Worm (Caenorhabditis elegans) whole organism, L1 larva: ENCODE results near the gene Y73B6BL.29.
A peak's percentile ranks its signal among the peaks of the same experiment; 100 is the strongest.

Experiments used
- C04F5.9 ChIP-seq: sonication (generic microtip); optimal IDR thresholded peaks from 2 replicates; lab custom pipeline; 2016; ENCODE audit warnings: missing genetic modification characterization, missing compliant biosample characterization
- C34B4.2 ChIP-seq: sonication (generic microtip); optimal IDR thresholded peaks from 2 replicates; lab custom pipeline; 2017; ENCODE audit warnings: mild to moderate bottlenecking, missing genetic modification characterization, missing compliant biosample characterization
- Y116A8C.19 ChIP-seq: sonication (generic microtip); optimal IDR thresholded peaks from 2 replicates; lab custom pipeline; 2016; ENCODE audit warnings: missing compliant biosample characterization, missing genetic modification characterization, borderline replicate concordance
- aha-1 ChIP-seq: fragments of 150-350 bp; optimal IDR thresholded peaks from 2 replicates; lab custom pipeline; 2014; ENCODE audit warnings: missing biosample characterization, missing genetic modification characterization
- blmp-1 ChIP-seq: fragments of 150-350 bp; optimal IDR thresholded peaks from 2 replicates; lab custom pipeline; 2014; ENCODE audit warnings: missing biosample characterization, missing genetic modification characterization
- ceh-90 ChIP-seq: sonication (generic microtip); optimal IDR thresholded peaks from 2 replicates; lab custom pipeline; 2016; ENCODE audit warnings: missing genetic modification characterization, missing compliant biosample characterization
- efl-1 ChIP-seq, 4 experiments: fragments of 150-350 bp; optimal IDR thresholded peaks in 3 of 4; peaks in 1 of 4; 1 replicate in 1 of 4; 2 replicates in 3 of 4; lab custom pipeline; 2014; ENCODE audit warnings: missing biosample characterization in 2 of 4, missing genetic modification characterization in 2 of 4, missing genetic modification reagents in 2 of 4
- egl-27 ChIP-seq, 2 experiments: fragments of 150-350 bp in 1 of 2; sonication (generic microtip); optimal IDR thresholded peaks; 3 replicates each; lab custom pipeline; 2017 to 2018; ENCODE audit warnings: missing biosample characterization in 2 of 2, missing genetic modification characterization in 2 of 2, missing genetic modification reagents in 2 of 2
- ets-5 ChIP-seq: fragments of 200-800 bp; sonication (Bioruptor generic); IDR thresholded peaks from 2 replicates; pipeline ENCODE4 v1.3.6; 2022; ENCODE audit warnings: missing genetic modification characterization, missing compliant biosample characterization
- fkh-8 ChIP-seq: sonication (generic microtip); optimal IDR thresholded peaks from 2 replicates; lab custom pipeline; 2016; ENCODE audit warnings: mild to moderate bottlenecking, missing genetic modification characterization, missing compliant biosample characterization
- hlh-17 ChIP-seq: fragments of 200-800 bp; sonication (Bioruptor generic); optimal IDR thresholded peaks from 2 replicates; lab custom pipeline; 2018; ENCODE audit warnings: missing genetic modification characterization, mild to moderate bottlenecking, missing compliant biosample characterization, moderate library complexity, borderline replicate concordance
- hpl-2 ChIP-seq: fragments of 150-350 bp; optimal IDR thresholded peaks from 2 replicates; lab custom pipeline; 2014; ENCODE audit warnings: missing biosample characterization, missing genetic modification reagents, missing genetic modification characterization
- irx-1 ChIP-seq: sonication (generic microtip); optimal IDR thresholded peaks from 2 replicates; lab custom pipeline; 2016; ENCODE audit warnings: missing genetic modification characterization, missing compliant biosample characterization
- isw-1 ChIP-seq: fragments of 200-800 bp; sonication (Bioruptor generic); IDR thresholded peaks from 2 replicates; pipeline ENCODE4 v1.3.6; 2022; ENCODE audit warnings: missing genetic modification characterization, missing compliant biosample characterization
- lin-35 ChIP-seq, 2 experiments: fragments of 150-350 bp; optimal IDR thresholded peaks; 2 replicates each; lab custom pipeline; 2014; ENCODE audit warnings: missing biosample characterization in 2 of 2, missing genetic modification characterization in 2 of 2, missing genetic modification reagents in 2 of 2
- lin-39 ChIP-seq: fragments of 150-350 bp; optimal IDR thresholded peaks from 2 replicates; lab custom pipeline; 2014; ENCODE audit warnings: missing biosample characterization, missing genetic modification reagents, missing genetic modification characterization
- mdl-1 ChIP-seq, 2 experiments: fragments of 150-350 bp; optimal IDR thresholded peaks; 2 replicates each; lab custom pipeline; 2014 to 2017; ENCODE audit warnings: missing biosample characterization in 2 of 2, missing genetic modification characterization in 2 of 2, inconsistent platforms in 1 of 2
- nhr-11 ChIP-seq: fragments of 150-350 bp; optimal IDR thresholded peaks from 2 replicates; lab custom pipeline; 2014; ENCODE audit warnings: missing biosample characterization, missing genetic modification characterization
- nhr-12 ChIP-seq: sonication (generic microtip); optimal IDR thresholded peaks from 2 replicates; lab custom pipeline; 2017; ENCODE audit warnings: missing biosample characterization, missing genetic modification characterization
- nhr-20 ChIP-seq: sonication (generic microtip); optimal IDR thresholded peaks from 2 replicates; lab custom pipeline; 2016; ENCODE audit warnings: mild to moderate bottlenecking, missing genetic modification characterization, missing compliant biosample characterization
- nhr-47 ChIP-seq: sonication (generic microtip); optimal IDR thresholded peaks from 2 replicates; lab custom pipeline; 2016; ENCODE audit warnings: mild to moderate bottlenecking, missing genetic modification characterization, moderate library complexity, missing compliant biosample characterization
- nhr-71 ChIP-seq: sonication (generic microtip); optimal IDR thresholded peaks from 2 replicates; lab custom pipeline; 2016; ENCODE audit warnings: mild to moderate bottlenecking, missing genetic modification characterization, moderate library complexity, missing compliant biosample characterization
- nhr-90 ChIP-seq: sonication (generic microtip); optimal IDR thresholded peaks from 2 replicates; lab custom pipeline; 2016; ENCODE audit warnings: mild to moderate bottlenecking, missing genetic modification characterization, missing compliant biosample characterization; ENCODE audit not compliant: poor library complexity
- pax-3 ChIP-seq: fragments of 200-800 bp; sonication (Bioruptor generic); optimal IDR thresholded peaks from 2 replicates; lab custom pipeline; 2018; ENCODE audit warnings: mild to moderate bottlenecking, missing genetic modification characterization, moderate library complexity, missing compliant biosample characterization
- skn-1 ChIP-seq: fragments of 150-350 bp; optimal IDR thresholded peaks from 2 replicates; lab custom pipeline; 2014; ENCODE audit warnings: missing biosample characterization, missing genetic modification characterization
- snu-23 ChIP-seq: sonication (generic microtip); optimal IDR thresholded peaks from 2 replicates; lab custom pipeline; 2016; ENCODE audit warnings: missing genetic modification characterization, missing compliant biosample characterization
- sox-4 ChIP-seq: sonication (generic microtip); optimal IDR thresholded peaks from 2 replicates; lab custom pipeline; 2016; ENCODE audit warnings: missing genetic modification characterization, missing compliant biosample characterization
- sup-37 ChIP-seq: fragments of 200-800 bp; sonication (Bioruptor generic); optimal IDR thresholded peaks from 2 replicates; lab custom pipeline; 2018; ENCODE audit warnings: mild to moderate bottlenecking, missing genetic modification characterization, missing compliant biosample characterization
- swsn-7 ChIP-seq: sonication (generic microtip); optimal IDR thresholded peaks from 2 replicates; lab custom pipeline; 2016; ENCODE audit warnings: missing genetic modification characterization, missing compliant biosample characterization
- tlp-1 ChIP-seq: fragments of 150-350 bp; optimal IDR thresholded peaks from 2 replicates; lab custom pipeline; 2014; ENCODE audit warnings: missing biosample characterization, missing genetic modification characterization
- unc-30 ChIP-seq: sonication (generic microtip); optimal IDR thresholded peaks from 2 replicates; lab custom pipeline; 2017; ENCODE audit warnings: missing biosample characterization, missing genetic modification characterization
- unc-62 ChIP-seq: fragments of 150-350 bp; optimal IDR thresholded peaks from 2 replicates; lab custom pipeline; 2014; ENCODE audit warnings: missing biosample characterization, missing genetic modification reagents, missing genetic modification characterization
- unc-86 ChIP-seq: sonication (generic microtip); optimal IDR thresholded peaks from 2 replicates; lab custom pipeline; 2016; ENCODE audit warnings: missing genetic modification characterization, missing compliant biosample characterization
- zip-4 ChIP-seq: fragments of 200-800 bp; sonication (Bioruptor generic); optimal IDR thresholded peaks from 2 replicates; lab custom pipeline; 2018; ENCODE audit warnings: mild to moderate bottlenecking, missing genetic modification characterization, moderate library complexity, missing compliant biosample characterization

Y73B6BL.29 gene

ce11 chrIV:6298253-6298652 is 23.5 kb upstream of the Y73B6BL.29 start, which contains the start of gene srv-27:
Gene srv-27, minus strand, starts transcription at chrIV:6298353.
- TF ChIP-seq hpl-2: no peak
- TF ChIP-seq fkh-8 (tag; lab: Kevin White, UChicago): peak; percentile 16
- no peak for TF ChIP-seq sox-4
- no peak for TF ChIP-seq Y116A8C.19 (tag; lab: Kevin White, UChicago)
- TF ChIP-seq, all 84 proteins: peak for 1

DNA sequence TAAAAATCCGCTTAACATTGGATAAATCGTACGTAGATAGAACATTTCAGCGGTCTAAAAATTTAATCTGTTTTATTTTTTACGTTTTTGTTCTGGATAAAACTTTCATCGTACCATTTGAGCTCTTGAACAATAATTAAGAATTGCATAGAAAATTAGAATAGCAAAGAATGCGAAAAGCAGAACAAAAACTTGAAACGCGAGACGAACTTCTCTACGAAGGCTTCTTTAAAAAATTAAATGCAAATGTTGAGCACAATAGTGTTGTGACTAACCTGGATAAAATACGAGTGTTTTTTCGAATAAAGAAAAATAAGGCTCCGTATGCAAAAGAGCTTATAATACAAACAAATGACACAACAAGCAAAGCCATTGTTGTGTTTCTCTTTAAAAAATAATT is 22.2 kb upstream of the Y73B6BL.29 start:
- TF ChIP-seq nhr-47 (tag; lab: Kevin White, UChicago) (no peak), irx-1 (tag; lab: Kevin White, UChicago) (no peak), C04F5.9 (tag; lab: Kevin White, UChicago) (no peak), snu-23 (GFP tag; lab: Kevin White, UChicago) (no peak), egl-27 (tag; optimal IDR thresholded peaks at IDR 0.05; lab: Kevin White, UChicago) (no peak), ets-5 (no peak), hlh-17 (GFP tag; lab: Kevin White, UChicago) (no peak), lin-39 (tag; lab: Kevin White, UChicago) (no peak), swsn-7 (tag; lab: Kevin White, UChicago) (no peak), mdl-1 (tag; optimal IDR thresholded peaks at IDR 0.05; lab: Kevin White, UChicago) (no peak), C34B4.2 (tag; lab: Kevin White, UChicago) (no peak), blmp-1 (no peak), nhr-90 (tag; lab: Kevin White, UChicago) (no peak), unc-86 (tag; lab: Kevin White, UChicago) (no peak), ceh-90 (tag; lab: Kevin White, UChicago) (no peak), sup-37 (no peak), unc-30 (no peak)
- TF ChIP-seq, all 84 proteins: peak for 0

- TF ChIP-seq efl-1 (optimal IDR thresholded peaks at IDR 0.05; lab: Kevin White, UChicago) (no peak), efl-1 (GFP tag; optimal IDR thresholded peaks at IDR 0.05 in 1 of 2; lab: Kevin White, UChicago) (peak in 1 of 2 experiments; percentile 48), egl-27 (tag; optimal IDR thresholded peaks at IDR 0.05; lab: Kevin White, UChicago) (no peak)
These were observed 20.0 kb upstream of the Y73B6BL.29 start, which contains the start of gene srv-26 for ce11 chrIV:6301764-6302163. Gene srv-26, minus strand, starts transcription at chrIV:6301864.

DNA sequence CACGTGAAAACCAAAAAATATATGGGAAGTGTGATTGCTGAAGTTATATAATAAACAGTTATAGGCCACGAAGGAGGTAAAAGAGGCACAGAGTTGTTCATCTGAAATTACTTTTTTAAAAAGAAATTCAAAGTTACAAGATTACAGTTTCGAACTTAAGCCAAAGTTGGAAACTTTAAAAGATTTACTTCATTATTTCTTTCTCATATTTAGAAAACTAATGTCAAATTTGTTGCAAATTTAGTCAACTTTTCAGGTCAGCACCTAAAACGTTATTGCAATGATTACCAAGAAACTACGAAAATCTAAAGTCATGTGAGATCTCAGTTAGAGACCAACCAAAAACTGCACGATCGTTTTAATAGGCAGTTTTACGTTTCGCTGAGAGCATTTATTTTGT is 18.1 kb upstream of the Y73B6BL.29 start, which contains the start of gene srv-25:
Gene srv-25, minus strand, starts transcription at position 101 of the 400 bp plus-strand sequence.
- no peak for TF ChIP-seq skn-1 (tag; lab: Kevin White, UChicago)
- no peak for TF ChIP-seq Y116A8C.19 (tag; lab: Kevin White, UChicago)
- no peak for TF ChIP-seq nhr-90 (tag; lab: Kevin White, UChicago)
- no peak for TF ChIP-seq nhr-12
- no peak for TF ChIP-seq isw-1 (GFP tag; lab: Robert Waterston, UW)
- no peak for TF ChIP-seq unc-62
- no peak for TF ChIP-seq ceh-90 (tag; lab: Kevin White, UChicago)
- TF ChIP-seq ets-5: no peak
- no peak for TF ChIP-seq zip-4 (GFP tag; lab: Kevin White, UChicago)
- TF ChIP-seq tlp-1 (tag; lab: Kevin White, UChicago): no peak
- TF ChIP-seq aha-1 (tag; lab: Kevin White, UChicago): no peak
- TF ChIP-seq nhr-20 (tag; lab: Kevin White, UChicago): no peak
- no peak for TF ChIP-seq nhr-11 (tag; lab: Kevin White, UChicago)
- TF ChIP-seq pax-3: no peak
- TF ChIP-seq sup-37: no peak
- TF ChIP-seq, all 84 proteins: peak for 0

DNA sequence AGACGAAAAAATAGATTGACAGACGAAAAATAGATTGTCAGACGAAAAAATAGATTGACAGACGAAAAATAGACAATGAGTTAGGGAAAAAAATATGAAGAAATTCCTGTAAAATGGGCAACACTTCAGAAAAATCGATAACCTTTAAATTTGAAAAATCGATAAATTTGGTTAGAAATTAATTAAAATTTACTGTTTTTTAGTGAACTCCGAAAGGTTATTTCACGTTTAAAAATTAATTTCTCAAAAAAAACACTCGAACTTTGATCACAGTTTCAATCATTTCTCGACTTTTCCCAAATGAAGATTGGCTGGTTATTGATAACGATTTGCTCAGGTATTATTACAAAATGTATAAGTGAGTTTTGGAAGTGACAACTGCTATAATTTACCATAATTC is 14.3 kb upstream of the Y73B6BL.29 start, which contains the start of gene csp-2:
Gene csp-2, plus strand, starts transcription at position 301 of the 400 bp plus-strand sequence.
- TF ChIP-seq zip-4 (GFP tag; lab: Kevin White, UChicago) (no peak), lin-35 (GFP tag; optimal IDR thresholded peaks at IDR 0.05; lab: Kevin White, UChicago) (no peak), nhr-71 (tag; lab: Kevin White, UChicago) (no peak)
